Fruit fly (Drosophila melanogaster) whole organism, prepupa: ENCODE data around the gene Teh4.

ENCODE experiments used
- Blimp-1 ChIP-seq: fragments of 200-800 bp; sonication (Bioruptor generic); optimal IDR thresholded peaks from 3 replicates; lab custom pipeline; 2017; ENCODE audit warnings: missing biosample characterization, missing genetic modification characterization, mild to moderate bottlenecking, moderate library complexity, missing genetic modification reagents
- CG10631 ChIP-seq: fragments of 200-800 bp; sonication (Bioruptor generic); optimal IDR thresholded peaks from 2 replicates; lab custom pipeline; 2016; ENCODE audit warnings: missing biosample characterization, missing genetic modification characterization
- CG10669 ChIP-seq: fragments of 200-800 bp; sonication (Bioruptor generic); optimal IDR thresholded peaks from 3 replicates; lab custom pipeline; 2018; ENCODE audit warnings: missing biosample characterization, mild to moderate bottlenecking, missing genetic modification characterization, moderate library complexity
- CG11762 ChIP-seq: fragments of 200-800 bp; sonication (Bioruptor generic); optimal IDR thresholded peaks from 3 replicates; lab custom pipeline; 2016; ENCODE audit warnings: missing biosample characterization, missing genetic modification characterization; ENCODE audit not compliant: insufficient read depth
- CG11902 ChIP-seq: fragments of 200-800 bp; sonication (Bioruptor generic); optimal IDR thresholded peaks from 3 replicates; lab custom pipeline; 2016; ENCODE audit warnings: missing biosample characterization, missing genetic modification characterization
- CG15336 ChIP-seq: fragments of 200-800 bp; sonication (Bioruptor generic); IDR thresholded peaks from 2 replicates; pipeline ENCODE4 v1.3.6; 2022; ENCODE audit warnings: missing biosample characterization, missing genetic modification characterization
- CG1621 ChIP-seq: fragments of 200-800 bp; sonication (Bioruptor generic); optimal IDR thresholded peaks from 3 replicates; lab custom pipeline; 2018; ENCODE audit warnings: missing biosample characterization, mild to moderate bottlenecking, missing genetic modification characterization
- CG16779 ChIP-seq: fragments of 200-800 bp; sonication (Bioruptor generic); optimal IDR thresholded peaks from 3 replicates; lab custom pipeline; 2017; ENCODE audit warnings: missing biosample characterization, mild to moderate bottlenecking, missing genetic modification characterization
- CG3032 ChIP-seq: fragments of 200-800 bp; optimal IDR thresholded peaks from 2 replicates; lab custom pipeline; 2019; ENCODE audit warnings: missing biosample characterization, mild to moderate bottlenecking, missing genetic modification characterization, moderate library complexity
- CG32006 ChIP-seq: fragments of 200-800 bp; sonication (Bioruptor generic); optimal IDR thresholded peaks from 3 replicates; lab custom pipeline; 2017; ENCODE audit warnings: missing biosample characterization, mild to moderate bottlenecking, missing genetic modification characterization
- CG34406 ChIP-seq: fragments of 200-800 bp; sonication (Bioruptor generic); optimal IDR thresholded peaks from 3 replicates; lab custom pipeline; 2016; ENCODE audit warnings: missing biosample characterization, missing genetic modification characterization
- CG3919 ChIP-seq: fragments of 200-800 bp; sonication (Bioruptor generic); optimal IDR thresholded peaks from 3 replicates; lab custom pipeline; 2016; ENCODE audit warnings: missing biosample characterization, missing genetic modification characterization
- CG4318 ChIP-seq: fragments of 200-800 bp; sonication (Bioruptor generic); optimal IDR thresholded peaks from 3 replicates; lab custom pipeline; 2017; ENCODE audit warnings: missing biosample characterization, mild to moderate bottlenecking, missing genetic modification characterization
- CG6163 ChIP-seq: fragments of 200-800 bp; sonication (Bioruptor generic); IDR thresholded peaks from 3 replicates; pipeline ENCODE4 v1.3.6; 2022; ENCODE audit warnings: missing biosample characterization, missing genetic modification characterization
- CG6792 ChIP-seq: fragments of 200-800 bp; sonication (Bioruptor generic); optimal IDR thresholded peaks from 3 replicates; lab custom pipeline; 2016; ENCODE audit warnings: missing biosample characterization, missing genetic modification characterization
- CG6808 ChIP-seq: fragments of 200-800 bp; sonication (Bioruptor generic); optimal IDR thresholded peaks from 3 replicates; lab custom pipeline; 2017; ENCODE audit warnings: missing biosample characterization, missing genetic modification characterization, mild to moderate bottlenecking, moderate library complexity, missing genetic modification reagents
- CG7368 ChIP-seq: fragments of 200-800 bp; sonication (Bioruptor generic); optimal IDR thresholded peaks from 3 replicates; lab custom pipeline; 2016; ENCODE audit warnings: missing biosample characterization, missing genetic modification characterization
- CG8119 ChIP-seq: fragments of 200-800 bp; sonication (Bioruptor generic); IDR thresholded peaks from 3 replicates; pipeline ENCODE4 v1.3.6; 2022; ENCODE audit warnings: missing biosample characterization, missing genetic modification characterization
- CG8319 ChIP-seq: fragments of 200-800 bp; sonication (Bioruptor generic); optimal IDR thresholded peaks from 3 replicates; lab custom pipeline; 2016; ENCODE audit warnings: missing biosample characterization, missing genetic modification characterization
- CG8632 ChIP-seq: fragments of 200-800 bp; sonication (Bioruptor generic); optimal IDR thresholded peaks from 3 replicates; lab custom pipeline; 2016; ENCODE audit warnings: missing biosample characterization, missing genetic modification characterization
- CG9139 ChIP-seq: fragments of 200-800 bp; sonication (Bioruptor generic); optimal IDR thresholded peaks from 3 replicates; lab custom pipeline; 2017; ENCODE audit warnings: missing biosample characterization, mild to moderate bottlenecking, missing genetic modification characterization
- Eip75B ChIP-seq: fragments of 200-800 bp; sonication (Bioruptor generic); optimal IDR thresholded peaks from 3 replicates; lab custom pipeline; 2016; ENCODE audit warnings: missing biosample characterization, missing genetic modification characterization
- Eip78C ChIP-seq: fragments of 200-800 bp; sonication (Bioruptor generic); peaks from one replicate; lab custom pipeline; 2016; ENCODE audit warnings: missing biosample characterization, missing genetic modification characterization
- Ets21C ChIP-seq: fragments of 200-800 bp; sonication (Bioruptor generic); optimal IDR thresholded peaks from 3 replicates; lab custom pipeline; 2016; ENCODE audit warnings: missing biosample characterization, missing genetic modification characterization
- Ets96B ChIP-seq: fragments of 200-800 bp; optimal IDR thresholded peaks from 2 replicates; lab custom pipeline; 2019; ENCODE audit warnings: missing biosample characterization, mild to moderate bottlenecking, missing genetic modification characterization, moderate library complexity
- Gug ChIP-seq: fragments of 200-800 bp; sonication (Bioruptor generic); IDR thresholded peaks from 2 replicates; pipeline ENCODE4 v1.3.6; 2022; ENCODE audit warnings: missing biosample characterization, missing genetic modification characterization
- Hr39 ChIP-seq: fragments of 200-800 bp; sonication (Bioruptor generic); optimal IDR thresholded peaks from 2 replicates; lab custom pipeline; 2016; ENCODE audit warnings: missing biosample characterization, missing genetic modification characterization
- Lpt ChIP-seq: fragments of 200-800 bp; sonication (Bioruptor generic); optimal IDR thresholded peaks from 3 replicates; lab custom pipeline; 2016; ENCODE audit warnings: missing biosample characterization, missing genetic modification characterization
- Met ChIP-seq: fragments of 200-800 bp; sonication (Bioruptor generic); optimal IDR thresholded peaks from 3 replicates; lab custom pipeline; 2016; ENCODE audit warnings: missing biosample characterization, missing genetic modification characterization
- OdsH ChIP-seq: fragments of 200-800 bp; sonication (Bioruptor generic); optimal IDR thresholded peaks from 3 replicates; lab custom pipeline; 2016; ENCODE audit warnings: missing biosample characterization, missing genetic modification characterization
- Smox ChIP-seq: fragments of 200-800 bp; sonication (Bioruptor generic); optimal IDR thresholded peaks from 3 replicates; lab custom pipeline; 2016; ENCODE audit warnings: missing biosample characterization, missing genetic modification characterization
- Sox102F ChIP-seq: fragments of 200-800 bp; sonication (Bioruptor generic); optimal IDR thresholded peaks from 2 replicates; lab custom pipeline; 2016; ENCODE audit warnings: missing biosample characterization, mild to moderate bottlenecking, missing genetic modification characterization
- Sox15 ChIP-seq: fragments of 200-800 bp; sonication (Bioruptor generic); optimal IDR thresholded peaks from 3 replicates; lab custom pipeline; 2016; ENCODE audit warnings: missing biosample characterization, missing genetic modification characterization
- achi ChIP-seq: fragments of 200-800 bp; sonication (Bioruptor generic); optimal IDR thresholded peaks from 3 replicates; lab custom pipeline; 2016; ENCODE audit warnings: missing biosample characterization, missing genetic modification characterization
- acj6 ChIP-seq: fragments of 200-800 bp; sonication (Bioruptor generic); optimal IDR thresholded peaks from 3 replicates; lab custom pipeline; 2016; ENCODE audit warnings: missing biosample characterization, missing genetic modification characterization
- cyc ChIP-seq: fragments of 200-800 bp; sonication (Bioruptor generic); optimal IDR thresholded peaks from 3 replicates; lab custom pipeline; 2016; ENCODE audit warnings: missing biosample characterization, missing genetic modification characterization
- eg ChIP-seq: fragments of 200-800 bp; sonication (Bioruptor generic); IDR thresholded peaks from 3 replicates; pipeline ENCODE4 v1.3.6; 2022; ENCODE audit warnings: missing biosample characterization, missing genetic modification characterization
- esn ChIP-seq: fragments of 200-800 bp; sonication (Bioruptor generic); optimal IDR thresholded peaks from 2 replicates; lab custom pipeline; 2016; ENCODE audit warnings: missing biosample characterization, mild to moderate bottlenecking, missing genetic modification characterization, moderate library complexity
- fd85E ChIP-seq: fragments of 200-800 bp; sonication (Bioruptor generic); optimal IDR thresholded peaks from 3 replicates; lab custom pipeline; 2016; ENCODE audit warnings: missing biosample characterization, missing genetic modification characterization
- fkh ChIP-seq: fragments of 200-800 bp; sonication (Bioruptor generic); optimal IDR thresholded peaks from 3 replicates; lab custom pipeline; 2017; ENCODE audit warnings: missing biosample characterization, mild to moderate bottlenecking, missing genetic modification characterization, moderate library complexity
- lz ChIP-seq: fragments of 200-800 bp; sonication (Bioruptor generic); optimal IDR thresholded peaks from 3 replicates; lab custom pipeline; 2016; ENCODE audit warnings: missing biosample characterization, missing genetic modification characterization
- net ChIP-seq: fragments of 200-800 bp; sonication (Bioruptor generic); optimal IDR thresholded peaks from 3 replicates; lab custom pipeline; 2016; ENCODE audit warnings: missing biosample characterization, missing genetic modification characterization
- pdm3 ChIP-seq: fragments of 200-800 bp; sonication (Bioruptor generic); optimal IDR thresholded peaks from 3 replicates; lab custom pipeline; 2016; ENCODE audit warnings: missing biosample characterization, missing genetic modification characterization
- salr ChIP-seq, 2 experiments: fragments of 200-800 bp; sonication (Bioruptor generic); optimal IDR thresholded peaks; 3 replicates each; lab custom pipeline; 2016 to 2018; ENCODE audit warnings: missing biosample characterization in 2 of 2, missing genetic modification characterization in 2 of 2, mild to moderate bottlenecking in 1 of 2
- spab ChIP-seq: fragments of 200-800 bp; sonication (Bioruptor generic); optimal IDR thresholded peaks from 2 replicates; lab custom pipeline; 2017; ENCODE audit warnings: missing biosample characterization, mild to moderate bottlenecking, missing genetic modification characterization, missing genetic modification reagents
- ss ChIP-seq, 2 experiments: fragments of 200-800 bp; sonication (Bioruptor generic); optimal IDR thresholded peaks; 2 replicates in 1 of 2; 3 replicates in 1 of 2; lab custom pipeline; 2017 to 2018; ENCODE audit warnings: mild to moderate bottlenecking in 2 of 2, missing biosample characterization in 2 of 2, missing genetic modification characterization in 2 of 2, moderate library complexity in 1 of 2
- svp ChIP-seq: fragments of 200-800 bp; sonication (Bioruptor generic); peaks from one replicate; lab custom pipeline; 2016; ENCODE audit warnings: missing biosample characterization, missing genetic modification characterization
- topi ChIP-seq: fragments of 200-800 bp; sonication (Bioruptor generic); optimal IDR thresholded peaks from 3 replicates; lab custom pipeline; 2016; ENCODE audit warnings: missing biosample characterization, missing genetic modification characterization
- vri ChIP-seq: fragments of 200-800 bp; sonication (Bioruptor generic); optimal IDR thresholded peaks from 3 replicates; lab custom pipeline; 2016; ENCODE audit warnings: missing biosample characterization, mild to moderate bottlenecking, missing genetic modification characterization

Gene Teh4

dm6 chr3L:4159264-4159663 is 18.8 kb downstream of the Teh4 start:
- no peak for TF ChIP-seq CG15336
- TF ChIP-seq CG16779 (tag; lab: Kevin White, UChicago): no peak
- no peak for TF ChIP-seq CG32006 (GFP tag; lab: Kevin White, UChicago)
- TF ChIP-seq CG4318: no peak
- TF ChIP-seq CG6808: no peak
- TF ChIP-seq cyc (GFP tag; lab: Kevin White, UChicago): no peak
- TF ChIP-seq CG9139 (GFP tag; lab: Kevin White, UChicago): no peak
- no peak for TF ChIP-seq CG11902 (GFP tag; lab: Kevin White, UChicago)
- no peak for TF ChIP-seq CG3919

DNA sequence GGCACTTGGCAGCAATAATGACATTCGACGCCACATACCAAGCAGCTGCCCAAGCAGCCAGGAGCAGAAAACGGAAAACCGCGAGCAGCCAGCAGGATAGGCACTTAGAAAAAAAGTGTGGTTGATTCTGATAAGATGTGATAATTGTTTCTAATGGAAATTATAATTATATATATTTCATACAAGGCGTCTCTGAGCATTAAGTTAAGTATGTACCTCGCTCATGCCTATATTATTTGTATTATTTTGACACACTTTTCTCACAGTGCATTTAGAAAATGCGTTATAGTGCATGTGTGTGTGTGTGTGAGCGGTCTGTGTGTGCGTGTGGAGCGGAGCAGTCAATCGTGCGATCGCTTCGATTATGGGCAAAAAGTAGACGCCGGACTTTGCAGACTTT is 19.7 kb downstream of the Teh4 start:
- TF ChIP-seq Sox15 (GFP tag; lab: Kevin White, UChicago): peak; percentile 35
- TF ChIP-seq vri (GFP tag; lab: Kevin White, UChicago): peak; percentile 36
- TF ChIP-seq lz: peak; percentile 57
- TF ChIP-seq CG6792 (GFP tag; lab: Kevin White, UChicago): peak; percentile 48
- no peak for TF ChIP-seq Blimp-1 (GFP tag; lab: Kevin White, UChicago)
- no peak; the same call in 1 of the 2 replicates for TF ChIP-seq CG15336
- peak; percentile 46 for TF ChIP-seq pdm3 (GFP tag; lab: Kevin White, UChicago)
- peak; percentile 48 for TF ChIP-seq Smox (GFP tag; lab: Kevin White, UChicago)
- peak; percentile 1 for TF ChIP-seq Ets21C (GFP tag; lab: Kevin White, UChicago)
- peak; percentile 67 for TF ChIP-seq CG10669
- TF ChIP-seq OdsH (GFP tag; lab: Kevin White, UChicago): peak; percentile 65
- TF ChIP-seq achi (GFP tag; lab: Kevin White, UChicago): peak; percentile 67
- TF ChIP-seq CG10631: peak; percentile 67
- peak; percentile 79 for TF ChIP-seq CG6808
- TF ChIP-seq CG9139 (GFP tag; lab: Kevin White, UChicago): peak; percentile 52
- peak; percentile 62 to 68 for TF ChIP-seq ss (GFP tag; optimal IDR thresholded peaks at IDR 0.05; lab: Kevin White, UChicago)
- TF ChIP-seq CG32006 (GFP tag; lab: Kevin White, UChicago): peak; percentile 60
- peak; percentile 54 for TF ChIP-seq Hr39 (GFP tag; lab: Kevin White, UChicago)
- TF ChIP-seq CG3032 (tag; lab: Kevin White, UChicago): peak; percentile 75
- peak; percentile 19 for TF ChIP-seq CG8319 (GFP tag; lab: Kevin White, UChicago)
- TF ChIP-seq CG7368 (GFP tag; lab: Kevin White, UChicago): peak; percentile 45
- peak; percentile 91 for TF ChIP-seq Eip78C (GFP tag; lab: Kevin White, UChicago)
- TF ChIP-seq svp: peak; percentile 78
- TF ChIP-seq spab: peak; percentile 72
- TF ChIP-seq CG11902 (GFP tag; lab: Kevin White, UChicago): peak; percentile 38
- peak; percentile 14 for TF ChIP-seq Lpt (GFP tag; lab: Kevin White, UChicago)
- TF ChIP-seq CG3919: peak; percentile 73
- no peak for TF ChIP-seq fkh (GFP tag; lab: Kevin White, UChicago)
- TF ChIP-seq Gug: 0 out of 2 replicates have a peak, but pooled peaks have one; percentile 35
- TF ChIP-seq fd85E (GFP tag; lab: Kevin White, UChicago): peak; percentile 18
- TF ChIP-seq esn (GFP tag; lab: Kevin White, UChicago): peak; percentile 66
- TF ChIP-seq CG11762 (GFP tag; lab: Kevin White, UChicago): peak; percentile 44
- 0 out of 3 replicates have a peak, but pooled peaks have one; percentile 34 for TF ChIP-seq CG8119
- peak; percentile 61 for TF ChIP-seq Eip75B (GFP tag; lab: Kevin White, UChicago)
- TF ChIP-seq salr (GFP tag; optimal IDR thresholded peaks at IDR 0.05; lab: Kevin White, UChicago): peak in 1 of 2 experiments; percentile 63
- TF ChIP-seq CG6163: peak; percentile 77
- peak; percentile 78 for TF ChIP-seq Ets96B (tag; lab: Kevin White, UChicago)
- peak; percentile 50 for TF ChIP-seq Sox102F
- TF ChIP-seq CG1621 (tag; lab: Kevin White, UChicago): peak; percentile 68
- peak; percentile 67 for TF ChIP-seq acj6
- peak; percentile 65 for TF ChIP-seq Met (GFP tag; lab: Kevin White, UChicago)
- TF ChIP-seq CG8632: peak; percentile 60
- peak; percentile 41 for TF ChIP-seq CG4318
- peak; percentile 67 for TF ChIP-seq CG34406 (GFP tag; lab: Kevin White, UChicago)
- TF ChIP-seq topi (GFP tag; lab: Kevin White, UChicago): peak; percentile 70
- TF ChIP-seq net: peak; percentile 36
- peak; percentile 40; the same call in 2 of the 3 replicates for TF ChIP-seq eg (GFP tag; lab: Robert Waterston, UW)
